Fruit fly (Drosophila melanogaster) whole organism, pupa: Measurements from ENCODE around the gene CG11970.

Experiments used
- CG10348 ChIP-seq: fragments of 200-800 bp; sonication (Bioruptor generic); IDR thresholded peaks from 2 replicates; pipeline ENCODE4 v1.3.6; 2022; ENCODE audit warnings: missing biosample characterization, missing genetic modification characterization
- CG12605 ChIP-seq: fragments of 200-800 bp; sonication (Bioruptor generic); IDR thresholded peaks from 2 replicates; pipeline ENCODE4 v1.3.6; 2022; ENCODE audit warnings: missing biosample characterization, missing genetic modification characterization
- CG13204 ChIP-seq: fragments of 200-800 bp; sonication (Bioruptor generic); optimal IDR thresholded peaks from 2 replicates; lab custom pipeline; 2018; ENCODE audit warnings: missing biosample characterization, mild to moderate bottlenecking, missing genetic modification characterization, moderate library complexity
- CG14655 ChIP-seq: fragments of 200-800 bp; sonication (Bioruptor generic); optimal IDR thresholded peaks from 3 replicates; lab custom pipeline; 2017; ENCODE audit warnings: mild to moderate bottlenecking, missing biosample characterization, missing genetic modification reagents, missing genetic modification characterization
- CG15710 ChIP-seq: fragments of 200-800 bp; sonication (Bioruptor generic); optimal IDR thresholded peaks from 2 replicates; lab custom pipeline; 2018; ENCODE audit warnings: missing biosample characterization, mild to moderate bottlenecking, missing genetic modification characterization, moderate library complexity
- CG17806 ChIP-seq: fragments of 200-800 bp; sonication (Bioruptor generic); optimal IDR thresholded peaks from 2 replicates; lab custom pipeline; 2018; ENCODE audit warnings: missing biosample characterization, mild to moderate bottlenecking, missing genetic modification characterization, moderate library complexity
- CG32121 ChIP-seq: fragments of 200-800 bp; sonication (Bioruptor generic); IDR thresholded peaks from 2 replicates; pipeline ENCODE4 v1.3.6; 2022; ENCODE audit warnings: missing biosample characterization, missing genetic modification characterization
- CG34367 ChIP-seq: fragments of 200-800 bp; sonication (Bioruptor generic); optimal IDR thresholded peaks from 2 replicates; lab custom pipeline; 2018; ENCODE audit warnings: missing biosample characterization, mild to moderate bottlenecking, missing genetic modification characterization
- CG4496 ChIP-seq: fragments of 200-800 bp; sonication (Bioruptor generic); IDR thresholded peaks from 3 replicates; pipeline ENCODE4 v1.3.6; 2022; ENCODE audit warnings: missing biosample characterization, missing genetic modification characterization
- CG8159 ChIP-seq: fragments of 200-800 bp; sonication (Bioruptor generic); optimal IDR thresholded peaks from 3 replicates; lab custom pipeline; 2018; ENCODE audit warnings: missing biosample characterization, mild to moderate bottlenecking, missing genetic modification characterization, moderate library complexity
- CG8301 ChIP-seq: fragments of 200-800 bp; sonication (Bioruptor generic); optimal IDR thresholded peaks from 2 replicates; lab custom pipeline; 2018; ENCODE audit warnings: missing biosample characterization, mild to moderate bottlenecking, missing genetic modification characterization
- CG9948 ChIP-seq: fragments of 200-800 bp; sonication (Bioruptor generic); optimal IDR thresholded peaks from 2 replicates; lab custom pipeline; 2018; ENCODE audit warnings: missing biosample characterization, mild to moderate bottlenecking, missing genetic modification characterization, moderate library complexity
- D1 ChIP-seq: fragments of 200-800 bp; sonication (Bioruptor generic); optimal IDR thresholded peaks from 2 replicates; lab custom pipeline; 2018; ENCODE audit warnings: missing biosample characterization, mild to moderate bottlenecking, missing genetic modification characterization, moderate library complexity
- EcR ChIP-seq: fragments of 200-800 bp; sonication (Bioruptor generic); optimal IDR thresholded peaks from 3 replicates; lab custom pipeline; 2019; ENCODE audit warnings: missing biosample characterization, missing genetic modification characterization, mild to moderate bottlenecking, moderate library complexity, missing genetic modification reagents
- Ets98B ChIP-seq: fragments of 200-800 bp; sonication (Bioruptor generic); IDR thresholded peaks from 2 replicates; pipeline ENCODE4 v1.3.6; 2022; ENCODE audit warnings: missing biosample characterization, missing genetic modification characterization
- Pif1A ChIP-seq: fragments of 200-800 bp; sonication (Bioruptor generic); optimal IDR thresholded peaks from 3 replicates; lab custom pipeline; 2016; ENCODE audit warnings: missing biosample characterization, missing genetic modification characterization
- Pif1B ChIP-seq: fragments of 200-800 bp; sonication (Bioruptor generic); optimal IDR thresholded peaks from 3 replicates; lab custom pipeline; 2016; ENCODE audit warnings: missing biosample characterization, missing genetic modification characterization
- Snoo ChIP-seq: fragments of 200-800 bp; sonication (Bioruptor generic); optimal IDR thresholded peaks from 3 replicates; lab custom pipeline; 2017; ENCODE audit warnings: missing biosample characterization, mild to moderate bottlenecking, missing genetic modification characterization, inconsistent platforms
- fd96Ca ChIP-seq: fragments of 200-800 bp; sonication (Bioruptor generic); IDR thresholded peaks from 3 replicates; pipeline ENCODE4 v1.3.6; 2022; ENCODE audit warnings: missing biosample characterization, missing genetic modification characterization
- gl ChIP-seq: fragments of 200-800 bp; sonication (Bioruptor generic); optimal IDR thresholded peaks from 2 replicates; lab custom pipeline; 2018; ENCODE audit warnings: missing biosample characterization, mild to moderate bottlenecking, missing genetic modification characterization
- rn ChIP-seq: fragments of 200-800 bp; sonication (Bioruptor generic); IDR thresholded peaks from 2 replicates; pipeline ENCODE4 v1.3.6; 2022; ENCODE audit warnings: missing biosample characterization, missing genetic modification characterization

Gene CG11970

DNA sequence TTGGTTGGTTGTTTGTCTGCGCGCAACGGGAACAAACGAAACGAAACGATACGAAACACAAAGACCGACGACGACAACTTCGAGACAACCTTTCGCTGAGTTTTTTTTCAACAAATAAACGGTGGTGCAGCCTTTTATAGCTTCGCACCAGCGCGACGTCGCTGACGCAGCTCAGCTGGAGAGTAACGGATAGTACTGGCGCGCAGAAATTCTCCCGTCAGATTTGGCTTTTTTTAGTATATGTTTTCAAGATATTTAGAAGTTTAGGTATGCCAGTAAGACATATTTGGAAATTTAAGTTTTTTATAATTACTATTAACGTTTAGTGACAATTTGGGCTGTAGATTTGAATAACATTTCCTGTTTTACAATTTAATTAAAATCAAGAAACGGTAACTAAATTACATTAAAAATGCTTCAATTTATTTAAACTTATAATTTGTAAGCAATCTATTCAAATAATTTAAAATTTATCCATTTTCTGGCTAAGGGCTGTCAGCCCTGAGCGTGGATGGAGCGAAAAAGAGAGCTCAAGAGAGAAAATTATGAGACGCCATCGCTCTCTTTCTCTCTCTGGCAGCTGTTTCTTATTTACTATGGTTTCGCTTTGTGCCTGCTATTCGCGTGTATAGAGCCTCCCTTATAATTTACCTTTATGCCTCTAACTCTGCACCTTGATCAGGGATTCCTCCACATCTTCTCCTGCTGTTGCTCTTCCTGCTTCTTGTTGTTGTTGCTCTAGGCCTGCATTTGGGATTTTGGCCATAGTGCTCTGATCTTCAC is 49.3 kb downstream of the CG11970 start:
- peak; percentile 67; the same call in 1 of the 3 replicates for TF ChIP-seq CG4496 (GFP tag; lab: Robert Waterston, UW)
- TF ChIP-seq gl (tag; lab: Kevin White, UChicago) = peak; percentile 59
- no peak; the same call in 1 of the 2 replicates for TF ChIP-seq Ets98B
- peak; percentile 90 for TF ChIP-seq CG15710 (tag; lab: Kevin White, UChicago)
- TF ChIP-seq Pif1B (GFP tag; lab: Kevin White, UChicago) = peak; percentile 79
- peak; percentile 44; the same call in 1 of the 3 replicates for TF ChIP-seq fd96Ca (GFP tag; lab: Robert Waterston, UW)
- TF ChIP-seq CG14655 (GFP tag; lab: Kevin White, UChicago) = peak; percentile 91
- 0 out of 2 replicates have a peak, but pooled peaks have one; percentile 18 for TF ChIP-seq CG12605 (GFP tag; lab: Robert Waterston, UW)
- TF ChIP-seq CG32121 (GFP tag; lab: Robert Waterston, UW) = peak; percentile 83
- peak; percentile 89 for TF ChIP-seq CG8301 (tag; lab: Kevin White, UChicago)
- peak; percentile 15 for TF ChIP-seq EcR (GFP tag; lab: Kevin White, UChicago)
- no peak for TF ChIP-seq rn (GFP tag; lab: Robert Waterston, UW)
- peak; percentile 82 for TF ChIP-seq Pif1A (GFP tag; lab: Kevin White, UChicago)
- TF ChIP-seq CG13204 (GFP tag; lab: Kevin White, UChicago) = peak; percentile 70
- peak; percentile 78 for TF ChIP-seq CG17806 (tag; lab: Kevin White, UChicago)
- peak; percentile 88 for TF ChIP-seq D1 (tag; lab: Kevin White, UChicago)
- TF ChIP-seq CG34367 (tag; lab: Kevin White, UChicago) = peak; percentile 81
- peak; percentile 88 for TF ChIP-seq CG9948 (tag; lab: Kevin White, UChicago)
- TF ChIP-seq Snoo (tag; lab: Kevin White, UChicago) = peak; percentile 84
- peak; percentile 94 for TF ChIP-seq CG8159 (tag; lab: Kevin White, UChicago)
- 0 out of 2 replicates have a peak, but pooled peaks have one; percentile 16 for TF ChIP-seq CG10348

DNA sequence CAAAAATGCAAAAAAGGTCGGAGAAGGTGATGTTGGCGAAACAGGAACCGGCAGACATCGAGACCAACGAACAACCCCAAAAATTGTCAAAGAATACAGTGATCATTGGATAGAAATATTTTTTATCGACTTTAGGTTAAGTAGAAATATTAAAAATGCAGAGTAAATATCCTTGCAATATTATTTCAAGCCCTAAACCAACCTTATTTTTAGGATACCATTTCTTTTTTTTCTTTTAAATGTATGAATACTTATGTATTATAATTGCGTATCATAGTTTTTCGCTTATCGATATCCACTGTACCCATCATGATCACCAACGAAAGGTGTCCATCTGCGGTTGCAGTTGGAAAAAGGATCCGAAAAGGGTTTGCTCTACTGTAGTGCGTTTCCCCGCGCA is 50.7 kb downstream of the CG11970 start:
- TF ChIP-seq CG4496 (GFP tag; lab: Robert Waterston, UW) (no peak), Snoo (tag; lab: Kevin White, UChicago) (no peak), CG15710 (tag; lab: Kevin White, UChicago) (no peak), CG32121 (GFP tag; lab: Robert Waterston, UW) (no peak), Ets98B (no peak), CG14655 (GFP tag; lab: Kevin White, UChicago) (no peak), CG9948 (tag; lab: Kevin White, UChicago) (no peak), CG17806 (tag; lab: Kevin White, UChicago) (no peak), D1 (tag; lab: Kevin White, UChicago) (no peak), CG12605 (GFP tag; lab: Robert Waterston, UW) (no peak), CG8301 (tag; lab: Kevin White, UChicago) (no peak), rn (GFP tag; lab: Robert Waterston, UW) (no peak), CG8159 (tag; lab: Kevin White, UChicago) (no peak), Pif1B (GFP tag; lab: Kevin White, UChicago) (no peak), fd96Ca (GFP tag; lab: Robert Waterston, UW) (no peak), CG13204 (GFP tag; lab: Kevin White, UChicago) (no peak), gl (tag; lab: Kevin White, UChicago) (no peak), CG10348 (no peak)

DNA sequence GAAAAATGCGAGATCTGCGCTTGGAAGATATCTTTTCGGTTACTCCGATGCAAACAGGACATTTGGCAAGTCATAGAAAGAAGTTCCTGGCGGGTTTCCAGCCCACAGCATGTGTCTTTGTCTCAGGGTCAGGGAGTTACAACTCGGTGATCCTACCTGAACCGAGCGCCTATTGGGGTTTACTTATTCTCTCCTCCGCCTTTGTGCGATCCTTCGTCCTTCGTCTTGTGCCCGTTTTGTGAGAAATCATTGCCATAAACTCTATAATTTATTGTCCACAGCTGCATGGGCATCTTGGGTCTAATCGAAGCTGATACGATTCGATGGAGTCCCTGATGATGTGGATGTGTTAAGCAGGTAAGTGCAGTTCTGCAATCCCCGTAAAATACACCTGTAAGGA is 53.4 kb downstream of the CG11970 start:
- TF ChIP-seq Pif1B (GFP tag; lab: Kevin White, UChicago) = no peak
- TF ChIP-seq fd96Ca (GFP tag; lab: Robert Waterston, UW) = no peak
- no peak for TF ChIP-seq CG9948 (tag; lab: Kevin White, UChicago)
- TF ChIP-seq EcR (GFP tag; lab: Kevin White, UChicago) = no peak
- TF ChIP-seq CG10348 = no peak
- TF ChIP-seq rn (GFP tag; lab: Robert Waterston, UW) = no peak
- TF ChIP-seq CG34367 (tag; lab: Kevin White, UChicago) = no peak
- no peak for TF ChIP-seq CG14655 (GFP tag; lab: Kevin White, UChicago)
- no peak for TF ChIP-seq Ets98B
- no peak for TF ChIP-seq D1 (tag; lab: Kevin White, UChicago)
- TF ChIP-seq CG13204 (GFP tag; lab: Kevin White, UChicago) = no peak

DNA sequence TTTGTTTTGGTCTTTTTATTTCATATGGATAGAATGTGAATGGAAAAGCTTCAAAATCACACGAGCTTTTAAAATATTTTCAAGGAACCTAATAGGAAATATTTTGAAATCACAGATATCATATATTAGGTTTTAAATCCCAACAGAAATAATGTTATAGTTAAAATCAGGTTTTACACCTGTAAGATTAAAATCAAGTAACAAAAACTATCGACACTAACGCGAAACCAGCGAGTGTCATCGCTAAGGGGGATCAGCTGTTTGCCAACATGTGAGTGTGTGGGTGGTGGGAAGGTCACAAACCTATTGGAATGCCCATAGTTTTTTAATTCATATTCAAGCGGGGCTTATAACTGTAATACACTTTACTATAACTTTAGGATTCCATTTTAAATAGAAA is 54.1 kb downstream of the CG11970 start, which contains the start of gene hyx:
TSS of gene hyx (plus strand) at position 109 of the 400 bp plus-strand sequence.
- TF ChIP-seq CG15710 (tag; lab: Kevin White, UChicago) (peak; percentile 11), CG8301 (tag; lab: Kevin White, UChicago) (no peak), CG14655 (GFP tag; lab: Kevin White, UChicago) (no peak), rn (GFP tag; lab: Robert Waterston, UW) (no peak), Snoo (tag; lab: Kevin White, UChicago) (peak; percentile 21), CG12605 (GFP tag; lab: Robert Waterston, UW) (no peak), CG10348 (no peak), CG34367 (tag; lab: Kevin White, UChicago) (no peak), Ets98B (no peak; the same call in 1 of the 2 replicates), CG13204 (GFP tag; lab: Kevin White, UChicago) (no peak), CG17806 (tag; lab: Kevin White, UChicago) (peak; percentile 20), CG9948 (tag; lab: Kevin White, UChicago) (no peak), Pif1A (GFP tag; lab: Kevin White, UChicago) (no peak), D1 (tag; lab: Kevin White, UChicago) (no peak), CG8159 (tag; lab: Kevin White, UChicago) (no peak), CG4496 (GFP tag; lab: Robert Waterston, UW) (0 out of 3 replicates have a peak, but pooled peaks have one; percentile 24), fd96Ca (GFP tag; lab: Robert Waterston, UW) (no peak), Pif1B (GFP tag; lab: Kevin White, UChicago) (no peak), gl (tag; lab: Kevin White, UChicago) (no peak), EcR (GFP tag; lab: Kevin White, UChicago) (peak; percentile 93), CG32121 (GFP tag; lab: Robert Waterston, UW) (peak; percentile 36; the same call in 1 of the 2 replicates)
